Worm (Caenorhabditis elegans): ENCODE results near the gene pygl-1.
"Not testable (repeated sequence)": the region's sequence is repeated elsewhere in the genome, so short reads cannot be mapped to it uniquely, and the experiment has no call there.

pygl-1 gene

DNA sequence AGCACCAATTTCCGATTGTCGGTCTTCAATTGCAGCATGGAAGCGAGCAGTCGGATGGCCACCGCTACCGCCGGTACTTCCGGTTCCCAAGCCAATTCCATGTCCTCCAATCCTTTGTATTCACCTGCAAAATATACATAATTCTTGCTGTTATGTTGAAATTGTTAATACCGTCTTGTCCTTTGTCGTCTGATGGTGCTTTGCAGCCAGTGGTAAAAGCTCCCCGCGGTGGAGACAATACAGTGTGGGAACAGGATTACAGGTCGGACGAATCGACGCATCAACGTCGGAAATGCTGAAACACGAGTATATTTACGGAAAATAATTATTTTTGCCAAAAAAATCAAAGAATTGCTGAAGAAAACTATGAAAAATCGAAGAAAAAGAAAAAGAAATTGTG is 14.5 kb upstream of the pygl-1 start, which contains the start of gene T24A6.17:
T24A6.17 (minus strand) TSS at position 101 of the 400 bp plus-strand sequence.
- not testable (repeated sequence) for TF ChIP-seq ama-1 (optimal IDR thresholded peaks at IDR 0.05); B0310.2 (tag; optimal IDR thresholded peaks at IDR 0.05); hnd-1 (tag; optimal IDR thresholded peaks at IDR 0.05)

DNA sequence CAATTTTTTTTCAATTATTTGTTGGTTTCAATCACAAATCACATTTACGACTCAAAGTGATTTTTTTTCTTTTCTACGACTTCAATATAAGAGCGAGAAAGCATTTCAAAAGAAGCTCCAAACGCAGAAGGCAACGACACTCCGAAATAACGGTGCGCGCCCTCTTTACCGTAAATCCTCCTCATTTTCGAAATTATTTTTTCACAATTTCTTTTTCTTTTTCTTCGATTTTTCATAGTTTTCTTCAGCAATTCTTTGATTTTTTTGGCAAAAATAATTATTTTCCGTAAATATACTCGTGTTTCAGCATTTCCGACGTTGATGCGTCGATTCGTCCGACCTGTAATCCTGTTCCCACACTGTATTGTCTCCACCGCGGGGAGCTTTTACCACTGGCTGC is 8.1 kb upstream of the pygl-1 start, which contains the start of gene F40C5.2:
F40C5.2 (plus strand) TSS at position 301 of the 400 bp plus-strand sequence.
- not testable (repeated sequence) for TF ChIP-seq tra-4 (tag; optimal IDR thresholded peaks at IDR 0.05); ceh-13 (GFP tag; optimal IDR thresholded peaks at IDR 0.05); B0310.2 (tag; optimal IDR thresholded peaks at IDR 0.05)

DNA sequence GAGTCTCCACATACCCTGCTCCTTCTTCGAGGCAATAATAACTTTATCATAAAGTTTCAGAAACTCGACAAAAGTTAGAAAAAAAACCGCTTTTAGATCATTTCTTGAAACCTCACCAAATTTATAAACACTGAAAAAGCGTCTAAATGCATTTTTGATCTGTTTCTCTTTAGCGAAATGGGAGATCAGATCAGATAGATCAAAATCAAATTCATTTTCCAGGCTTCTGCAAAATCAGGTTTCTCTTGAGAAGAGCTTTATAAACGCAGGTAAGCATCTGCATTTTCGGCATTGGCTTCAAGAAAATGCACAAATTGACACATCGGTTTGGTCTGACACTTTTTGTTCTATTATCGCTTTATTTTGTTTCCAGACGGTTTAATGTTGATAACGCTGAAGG is 6.4 kb upstream of the pygl-1 start, which contains the start of gene F40C5.1:
F40C5.1 (plus strand) TSS at position 301 of the 400 bp plus-strand sequence.
- not testable (repeated sequence) for TF ChIP-seq hmbx-1 (tag; optimal IDR thresholded peaks at IDR 0.05); sea-1 (GFP tag; conservative IDR thresholded peaks at IDR 0.05); ets-7 (tag; optimal IDR thresholded peaks at IDR 0.05)

DNA sequence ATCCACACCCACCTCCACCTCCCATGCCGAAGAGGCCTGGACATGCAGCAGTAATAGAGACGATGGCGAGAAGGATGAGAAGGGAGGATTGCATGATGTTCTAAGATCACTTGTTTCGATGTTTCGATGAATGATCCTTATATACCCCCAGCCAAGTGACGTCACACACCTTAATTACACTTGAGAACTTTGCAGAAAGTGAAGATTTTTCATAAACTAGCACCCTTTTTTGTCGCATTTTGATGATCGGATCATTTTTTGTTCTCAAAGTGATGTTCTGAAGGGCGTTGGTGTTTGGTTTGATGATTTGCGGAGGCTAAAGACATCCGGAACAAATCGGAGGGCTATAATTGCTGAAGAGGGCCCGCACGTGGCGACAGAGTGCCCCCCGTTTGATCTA is 3.1 kb upstream of the pygl-1 start, which contains the start of gene grl-27:
grl-27 (minus strand) TSS at position 101 of the 400 bp plus-strand sequence.
- TF ChIP-seq ama-1 (optimal IDR thresholded peaks at IDR 0.05) (no peak), ets-7 (tag; optimal IDR thresholded peaks at IDR 0.05) (no peak), sea-1 (GFP tag; conservative IDR thresholded peaks at IDR 0.05) (no peak), hmg-4 (GFP tag; optimal IDR thresholded peaks at IDR 0.05) (no peak), hnd-1 (tag; optimal IDR thresholded peaks at IDR 0.05) (no peak), aly-1 (tag; optimal IDR thresholded peaks at IDR 0.05) (no peak), flt-1 (GFP tag; IDR thresholded peaks at IDR 0.05) (no peak), tbx-37 (GFP tag; conservative IDR thresholded peaks at IDR 0.05) (no peak)

DNA sequence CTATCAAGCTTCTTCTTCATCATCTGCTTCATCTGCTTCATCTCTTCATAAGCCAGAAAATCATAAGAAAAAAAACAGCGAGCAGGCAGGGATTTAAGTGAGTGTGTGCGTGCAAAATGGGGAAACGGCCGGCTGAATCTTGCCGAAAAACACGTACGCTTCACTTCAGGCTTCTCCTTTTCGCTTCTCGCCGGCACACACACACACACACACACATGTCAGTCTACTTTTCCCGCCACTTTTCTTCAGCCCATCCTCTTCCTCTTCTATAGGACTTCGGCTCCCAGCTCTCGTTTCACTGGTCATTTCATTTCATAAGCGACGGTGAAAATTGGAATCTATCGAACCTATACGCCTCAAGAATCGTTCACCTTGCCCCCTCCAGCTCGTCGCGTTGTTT is 425 bp downstream of the pygl-1 start:
- TF ChIP-seq hmg-4 (GFP tag; optimal IDR thresholded peaks at IDR 0.05) (no peak), tbx-37 (GFP tag; conservative IDR thresholded peaks at IDR 0.05) (no peak), tbx-11 (GFP tag; IDR thresholded peaks at IDR 0.05) (no peak), hmbx-1 (tag; optimal IDR thresholded peaks at IDR 0.05) (no peak), tra-4 (tag; optimal IDR thresholded peaks at IDR 0.05) (no peak), aly-1 (tag; optimal IDR thresholded peaks at IDR 0.05) (no peak), F13C5.2 (tag; optimal IDR thresholded peaks at IDR 0.05) (no peak), hnd-1 (tag; optimal IDR thresholded peaks at IDR 0.05) (no peak), B0310.2 (tag; optimal IDR thresholded peaks at IDR 0.05) (no peak), pes-1 (GFP tag; IDR thresholded peaks at IDR 0.05) (no peak), ceh-13 (GFP tag; optimal IDR thresholded peaks at IDR 0.05) (no peak), ceh-36 (tag; optimal IDR thresholded peaks at IDR 0.05) (no peak), sea-1 (GFP tag; conservative IDR thresholded peaks at IDR 0.05) (no peak), ets-7 (tag; optimal IDR thresholded peaks at IDR 0.05) (no peak), flt-1 (GFP tag; IDR thresholded peaks at IDR 0.05) (no peak)

DNA sequence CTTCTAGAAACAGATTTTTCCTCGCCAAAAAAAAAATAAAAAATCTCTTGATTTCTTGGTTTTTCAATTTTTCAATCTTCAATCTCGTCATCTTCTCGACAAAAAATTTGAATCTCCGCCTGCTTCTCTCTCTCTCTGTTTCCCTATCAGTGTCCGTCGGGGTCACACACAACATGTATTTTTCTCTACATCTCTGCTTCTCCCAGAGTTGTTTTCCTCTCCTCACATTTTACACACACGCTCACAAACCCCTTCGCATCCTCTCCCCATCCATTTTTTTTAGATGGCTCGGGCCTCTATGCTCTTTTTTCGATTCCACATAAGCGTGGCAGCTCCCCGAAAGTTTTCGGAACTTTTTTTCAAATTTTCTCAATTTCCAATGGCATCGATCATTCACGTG is 972 bp downstream of the pygl-1 start:
- no peak for TF ChIP-seq sea-1 (GFP tag; conservative IDR thresholded peaks at IDR 0.05)
- no peak for TF ChIP-seq ceh-36 (tag; optimal IDR thresholded peaks at IDR 0.05)
- TF ChIP-seq flt-1 (GFP tag; IDR thresholded peaks at IDR 0.05): no peak
- TF ChIP-seq ceh-13 (GFP tag; optimal IDR thresholded peaks at IDR 0.05): no peak
- TF ChIP-seq B0310.2 (tag; optimal IDR thresholded peaks at IDR 0.05): no peak
- TF ChIP-seq F13C5.2 (tag; optimal IDR thresholded peaks at IDR 0.05): no peak
- no peak for TF ChIP-seq pes-1 (GFP tag; IDR thresholded peaks at IDR 0.05)
- no peak for TF ChIP-seq tra-4 (tag; optimal IDR thresholded peaks at IDR 0.05)
- no peak for TF ChIP-seq tbx-37 (GFP tag; conservative IDR thresholded peaks at IDR 0.05)
- no peak for TF ChIP-seq hmg-4 (GFP tag; optimal IDR thresholded peaks at IDR 0.05)
- no peak for TF ChIP-seq hmbx-1 (tag; optimal IDR thresholded peaks at IDR 0.05)
- TF ChIP-seq ama-1 (optimal IDR thresholded peaks at IDR 0.05): no peak
- TF ChIP-seq ets-7 (tag; optimal IDR thresholded peaks at IDR 0.05): no peak
- no peak for TF ChIP-seq aly-1 (tag; optimal IDR thresholded peaks at IDR 0.05)
- TF ChIP-seq scrt-1 (GFP tag; IDR thresholded peaks at IDR 0.05): no peak

DNA sequence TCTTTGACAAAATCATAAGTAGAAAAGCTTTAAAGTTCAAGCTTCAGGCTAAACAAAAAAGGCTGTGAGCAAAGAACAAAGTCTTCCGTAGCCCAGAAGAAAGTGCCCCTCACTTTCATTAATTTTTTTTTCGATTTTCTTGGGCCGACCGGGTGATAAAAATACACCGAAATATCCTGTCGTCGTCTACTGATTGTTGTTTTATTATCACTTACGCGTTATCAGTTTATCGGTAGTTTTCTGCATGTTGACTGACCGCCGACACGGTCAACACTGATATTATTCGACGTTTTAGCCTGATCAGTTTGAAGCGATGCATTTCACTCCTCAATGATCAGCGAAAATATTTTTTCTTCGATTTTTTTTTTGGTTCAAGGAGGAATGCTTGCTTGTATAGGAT is 1.6 kb downstream of the pygl-1 start:
- no peak for TF ChIP-seq tbx-11 (GFP tag; IDR thresholded peaks at IDR 0.05)
- TF ChIP-seq ama-1 (optimal IDR thresholded peaks at IDR 0.05): no peak
- TF ChIP-seq scrt-1 (GFP tag; IDR thresholded peaks at IDR 0.05): no peak
- TF ChIP-seq ceh-36 (tag; optimal IDR thresholded peaks at IDR 0.05): no peak
- no peak for TF ChIP-seq flt-1 (GFP tag; IDR thresholded peaks at IDR 0.05)
- no peak for TF ChIP-seq aly-1 (tag; optimal IDR thresholded peaks at IDR 0.05)
- TF ChIP-seq F13C5.2 (tag; optimal IDR thresholded peaks at IDR 0.05): no peak
- TF ChIP-seq hmbx-1 (tag; optimal IDR thresholded peaks at IDR 0.05): no peak
- TF ChIP-seq ceh-13 (GFP tag; optimal IDR thresholded peaks at IDR 0.05): no peak
- TF ChIP-seq pes-1 (GFP tag; IDR thresholded peaks at IDR 0.05): no peak
- no peak for TF ChIP-seq tra-4 (tag; optimal IDR thresholded peaks at IDR 0.05)
- no peak for TF ChIP-seq sea-1 (GFP tag; conservative IDR thresholded peaks at IDR 0.05)
- no peak for TF ChIP-seq tbx-37 (GFP tag; conservative IDR thresholded peaks at IDR 0.05)

DNA sequence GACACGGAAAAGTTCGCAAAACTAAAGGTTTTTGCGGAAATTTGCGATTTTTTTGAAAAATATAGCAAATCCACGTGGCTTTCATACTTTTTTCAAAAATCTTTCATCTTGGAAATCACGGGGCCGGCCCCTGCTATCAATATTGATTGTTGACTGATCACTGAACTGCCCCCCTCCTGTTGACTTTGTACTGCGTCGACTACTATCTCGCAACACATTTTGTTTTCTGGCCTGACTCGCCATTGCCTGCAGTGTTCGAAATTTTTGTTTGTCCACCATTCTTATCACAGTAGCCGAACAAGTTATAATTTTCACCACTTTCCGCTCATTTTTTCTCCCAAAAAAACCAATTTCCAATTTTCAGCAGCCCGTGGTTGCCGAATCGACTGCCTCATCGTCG is 2.2 kb downstream of the pygl-1 start:
- no peak for TF ChIP-seq pes-1 (GFP tag; IDR thresholded peaks at IDR 0.05)
- TF ChIP-seq hmbx-1 (tag; optimal IDR thresholded peaks at IDR 0.05): no peak
- TF ChIP-seq ama-1 (optimal IDR thresholded peaks at IDR 0.05): no peak
- TF ChIP-seq ceh-36 (tag; optimal IDR thresholded peaks at IDR 0.05): no peak
- no peak for TF ChIP-seq tbx-37 (GFP tag; conservative IDR thresholded peaks at IDR 0.05)
- TF ChIP-seq flt-1 (GFP tag; IDR thresholded peaks at IDR 0.05): no peak
- no peak for TF ChIP-seq aly-1 (tag; optimal IDR thresholded peaks at IDR 0.05)

Data from whole organism, early embryonic.